Worm (Caenorhabditis elegans): Measurements from ENCODE around the gene F09E5.8.

- TF ChIP-seq snpc-4 (tag; optimal IDR thresholded peaks at IDR 0.05) (no peak), lsy-2 (tag; optimal IDR thresholded peaks at IDR 0.05) (peak; percentile 52), mep-1 (tag; optimal IDR thresholded peaks at IDR 0.05) (peak; percentile 67), zip-8 (tag; optimal IDR thresholded peaks at IDR 0.05) (no peak), elt-3 (tag; optimal IDR thresholded peaks at IDR 0.05) (no peak)
These were observed 7.8 kb downstream of the F09E5.8 start, which contains the start of the genes F09E5.11 and bmy-1 for ce11 chrII:5358137-5358745.

Measured in whole organism, mixed stage, embryonic.